Worm (Caenorhabditis elegans): ENCODE measurements around the gene E02C12.19.

E02C12.19 gene

ce11 chrV:9346804-9347203, 29.5 kb downstream of the E02C12.19 start, which contains the start of the genes K07B1.7 and try-5 (continued):
- TF ChIP-seq sptf-1 (tag; optimal IDR thresholded peaks at IDR 0.05) = no peak
- no peak for TF ChIP-seq vab-15 (tag; optimal IDR thresholded peaks at IDR 0.05)
- peak; percentile 96 to 98 (median 96) for TF ChIP-seq dpl-1 (GFP tag; optimal IDR thresholded peaks at IDR 0.05)
- peak; percentile 64 for TF ChIP-seq blmp-1 (tag; optimal IDR thresholded peaks at IDR 0.05)
- TF ChIP-seq nhr-84 (tag; optimal IDR thresholded peaks at IDR 0.05) = no peak
- TF ChIP-seq fkh-8 (tag; optimal IDR thresholded peaks at IDR 0.05) = peak; percentile 43
- TF ChIP-seq jun-1 (tag; optimal IDR thresholded peaks at IDR 0.05) = peak; percentile 12
- peak; percentile 68 for TF ChIP-seq lin-14 (GFP tag; optimal IDR thresholded peaks at IDR 0.05)
- TF ChIP-seq mef-2 (tag; optimal IDR thresholded peaks at IDR 0.05) = no peak
- peak; percentile 77 for TF ChIP-seq nhr-71 (tag; optimal IDR thresholded peaks at IDR 0.05)
- no peak for TF ChIP-seq nhr-28 (tag; optimal IDR thresholded peaks at IDR 0.05)
- peak; percentile 16 for TF ChIP-seq nhr-90 (tag; optimal IDR thresholded peaks at IDR 0.05; ENCODE audit: poor library complexity)
- TF ChIP-seq rnt-1 (tag; optimal IDR thresholded peaks at IDR 0.05) = peak; percentile 74
- TF ChIP-seq ets-5 (GFP tag; IDR thresholded peaks at IDR 0.05) = no peak
- no peak for TF ChIP-seq ztf-11 (tag; optimal IDR thresholded peaks at IDR 0.05)
- TF ChIP-seq Y116A8C.19 (tag; optimal IDR thresholded peaks at IDR 0.05; ENCODE audit: borderline replicate concordance) = no peak
- peak; percentile 42 for TF ChIP-seq F16B12.6 (tag; optimal IDR thresholded peaks at IDR 0.05)
- TF ChIP-seq ceh-88 (GFP tag; IDR thresholded peaks at IDR 0.05) = no peak
- peak; percentile 36 for TF ChIP-seq nhr-11 (tag; optimal IDR thresholded peaks at IDR 0.05)
- TF ChIP-seq mep-1 (tag; optimal IDR thresholded peaks at IDR 0.05) = peak; percentile 67
- TF ChIP-seq swsn-7 (tag; optimal IDR thresholded peaks at IDR 0.05) = peak; percentile 56
- peak; percentile 70 to 90 for TF ChIP-seq lsy-2 (tag; optimal IDR thresholded peaks at IDR 0.05)
- TF ChIP-seq ceh-90 (tag; optimal IDR thresholded peaks at IDR 0.05) = no peak
- no peak for TF ChIP-seq egl-27 (tag; optimal IDR thresholded peaks at IDR 0.05)
- no peak for TF ChIP-seq grh-1 (GFP tag; IDR thresholded peaks at IDR 0.05)
- TF ChIP-seq hlh-4 (tag; optimal IDR thresholded peaks at IDR 0.05) = no peak
- TF ChIP-seq pqm-1 (tag; optimal IDR thresholded peaks at IDR 0.05) = no peak
- peak; percentile 24 for TF ChIP-seq lin-15B (tag; optimal IDR thresholded peaks at IDR 0.05)
- TF ChIP-seq snu-23 (GFP tag; optimal IDR thresholded peaks at IDR 0.05) = peak; percentile 79
- peak; percentile 26 for TF ChIP-seq unc-86 (tag; optimal IDR thresholded peaks at IDR 0.05)
- TF ChIP-seq tbx-2 (tag; optimal IDR thresholded peaks at IDR 0.05) = peak; percentile 58
- TF ChIP-seq C34B4.2 (tag; optimal IDR thresholded peaks at IDR 0.05) = no peak
- TF ChIP-seq hpl-2 (GFP tag; optimal IDR thresholded peaks at IDR 0.05) = no peak
- TF ChIP-seq unc-30 (tag; optimal IDR thresholded peaks at IDR 0.05) = no peak
- TF ChIP-seq fkh-4 (tag; optimal IDR thresholded peaks at IDR 0.05; ENCODE audit: borderline replicate concordance) = no peak
- no peak for TF ChIP-seq zag-1 (tag; optimal IDR thresholded peaks at IDR 0.05)
- no peak for TF ChIP-seq nhr-237 (tag; optimal IDR thresholded peaks at IDR 0.05)
- no peak for TF ChIP-seq efl-3 (GFP tag; optimal IDR thresholded peaks at IDR 0.05)
- no peak for TF ChIP-seq unc-62 (GFP tag; optimal IDR thresholded peaks at IDR 0.05)
- TF ChIP-seq nhr-77 (tag; optimal IDR thresholded peaks at IDR 0.05) = peak; percentile 24
- TF ChIP-seq lir-3 (tag; optimal IDR thresholded peaks at IDR 0.05; ENCODE audit: poor library complexity) = no peak
- TF ChIP-seq aha-1 (tag; optimal IDR thresholded peaks at IDR 0.05) = no peak
- no peak for TF ChIP-seq ces-1 (GFP tag; optimal IDR thresholded peaks at IDR 0.05)
- TF ChIP-seq C04F5.9 (tag; optimal IDR thresholded peaks at IDR 0.05) = no peak
- peak; percentile 69 for TF ChIP-seq nhr-85 (tag)
- no peak for TF ChIP-seq alr-1 (tag; optimal IDR thresholded peaks at IDR 0.05; ENCODE audit: borderline replicate concordance)
- TF ChIP-seq pax-3 (tag; optimal IDR thresholded peaks at IDR 0.05) = no peak
- peak; percentile 91 to 96 for TF ChIP-seq efl-1 (optimal IDR thresholded peaks at IDR 0.05)
- TF ChIP-seq efl-1 (GFP tag; optimal IDR thresholded peaks at IDR 0.05 in 1 of 2) = peak; percentile 97 to 99
- TF ChIP-seq zip-4 (GFP tag; optimal IDR thresholded peaks at IDR 0.05) = no peak
- no peak for TF ChIP-seq ceh-63 (GFP tag; optimal IDR thresholded peaks at IDR 0.05)
- peak in 1 of 2 experiments; percentile 49 for TF ChIP-seq mdl-1 (tag; optimal IDR thresholded peaks at IDR 0.05)
- peak in 2 of 6 experiments; percentile 0 to 46 for TF ChIP-seq elt-3 (tag; optimal IDR thresholded peaks at IDR 0.05)
- TF ChIP-seq unc-98 (GFP tag; IDR thresholded peaks at IDR 0.05) = no peak

Measured in whole organism, L1 larva.